Fruit fly (Drosophila melanogaster) whole organism, embryonic: Measurements from ENCODE around the gene CG13386.

Source experiments
- ATbp ChIP-seq: fragments of 200-800 bp; sonication (Bioruptor generic); optimal IDR thresholded peaks from 2 replicates; lab custom pipeline; 2017; ENCODE audit warnings: missing biosample characterization, mild to moderate bottlenecking, missing genetic modification characterization, missing genetic modification reagents
- Aef1 ChIP-seq: fragments of 200-800 bp; sonication (Bioruptor generic); IDR thresholded peaks from 3 replicates; pipeline ENCODE4 v1.3.6; 2022; ENCODE audit warnings: missing biosample characterization, missing genetic modification characterization
- Bgb ChIP-seq: fragments of 200-800 bp; sonication (Bioruptor generic); IDR thresholded peaks from 2 replicates; pipeline ENCODE4 v1.3.6; 2022; ENCODE audit warnings: missing biosample characterization, missing genetic modification characterization; ENCODE audit not compliant: partially characterized antibody
- CG10209 ChIP-seq: fragments of 200-800 bp; sonication (Bioruptor generic); optimal IDR thresholded peaks from 3 replicates; lab custom pipeline; 2017; ENCODE audit warnings: missing biosample characterization, mild to moderate bottlenecking, missing genetic modification characterization, missing genetic modification reagents
- CG10366 ChIP-seq: fragments of 200-800 bp; sonication (Bioruptor generic); IDR thresholded peaks from 2 replicates; pipeline ENCODE4 v1.3.6; 2022; ENCODE audit warnings: missing biosample characterization, missing genetic modification characterization
- CG10431 ChIP-seq: fragments of 200-800 bp; sonication (Bioruptor generic); optimal IDR thresholded peaks from 3 replicates; lab custom pipeline; 2018; ENCODE audit warnings: missing biosample characterization, mild to moderate bottlenecking, missing genetic modification characterization
- CG10959 ChIP-seq: fragments of 200-800 bp; sonication (Bioruptor generic); IDR thresholded peaks from 2 replicates; pipeline ENCODE4 v1.3.6; 2022; ENCODE audit warnings: missing biosample characterization, missing genetic modification characterization
- CG11093 ChIP-seq: fragments of 200-800 bp; sonication (Bioruptor generic); IDR thresholded peaks from 3 replicates; pipeline ENCODE4 v1.3.6; 2022; ENCODE audit warnings: missing biosample characterization, missing genetic modification characterization
- CG11723 ChIP-seq: fragments of 200-800 bp; sonication (Bioruptor generic); optimal IDR thresholded peaks from 2 replicates; lab custom pipeline; 2017; ENCODE audit warnings: missing biosample characterization, mild to moderate bottlenecking, missing genetic modification characterization
- CG17359 ChIP-seq: fragments of 200-800 bp; sonication (Bioruptor generic); optimal IDR thresholded peaks from 3 replicates; lab custom pipeline; 2018; ENCODE audit warnings: missing biosample characterization, mild to moderate bottlenecking, missing genetic modification characterization, moderate library complexity
- CG18011 ChIP-seq: fragments of 200-800 bp; sonication (Bioruptor generic); optimal IDR thresholded peaks from 2 replicates; lab custom pipeline; 2017; ENCODE audit warnings: missing biosample characterization, missing genetic modification characterization, mild to moderate bottlenecking, moderate library complexity, missing genotype
- CG2678 ChIP-seq: fragments of 200-800 bp; sonication (Bioruptor generic); optimal IDR thresholded peaks from 3 replicates; lab custom pipeline; 2019; ENCODE audit warnings: missing biosample characterization, mild to moderate bottlenecking, missing genetic modification characterization, moderate library complexity
- CG31388 ChIP-seq: fragments of 200-800 bp; sonication (Bioruptor generic); optimal IDR thresholded peaks from 2 replicates; lab custom pipeline; 2016; ENCODE audit warnings: missing biosample characterization, missing genetic modification characterization
- CG31441 ChIP-seq: fragments of 200-800 bp; sonication (Bioruptor generic); IDR thresholded peaks from 2 replicates; pipeline ENCODE4 v1.3.6; 2022; ENCODE audit warnings: missing biosample characterization, missing genetic modification characterization
- CG33557 ChIP-seq: fragments of 200-800 bp; sonication (Bioruptor generic); optimal IDR thresholded peaks from 2 replicates; lab custom pipeline; 2019; ENCODE audit warnings: missing biosample characterization, mild to moderate bottlenecking, missing genetic modification characterization, moderate library complexity
- CG34376 ChIP-seq: fragments of 200-800 bp; sonication (Bioruptor generic); optimal IDR thresholded peaks from 2 replicates; lab custom pipeline; 2018; ENCODE audit warnings: missing biosample characterization, mild to moderate bottlenecking, missing genetic modification characterization
- CG4707 ChIP-seq: fragments of 200-800 bp; sonication (Bioruptor generic); optimal IDR thresholded peaks from 2 replicates; lab custom pipeline; 2018; ENCODE audit warnings: missing biosample characterization, mild to moderate bottlenecking, missing genetic modification characterization, moderate library complexity
- CG4730 ChIP-seq: fragments of 200-800 bp; sonication (Bioruptor generic); IDR thresholded peaks from 2 replicates; pipeline ENCODE4 v1.3.6; 2022; ENCODE audit warnings: missing biosample characterization, missing genetic modification characterization
- CG8281 ChIP-seq: fragments of 200-800 bp; sonication (Bioruptor generic); optimal IDR thresholded peaks from 2 replicates; lab custom pipeline; 2018; ENCODE audit warnings: missing biosample characterization, mild to moderate bottlenecking, missing genetic modification characterization, moderate library complexity
- D19A ChIP-seq: fragments of 200-800 bp; optimal IDR thresholded peaks from 3 replicates; lab custom pipeline; 2019; ENCODE audit warnings: missing biosample characterization, mild to moderate bottlenecking, missing genetic modification characterization, moderate library complexity
- Dad ChIP-seq: fragments of 200-800 bp; sonication (Bioruptor generic); optimal IDR thresholded peaks from 3 replicates; lab custom pipeline; 2016; ENCODE audit warnings: missing biosample characterization, missing genetic modification characterization
- Dek ChIP-seq: fragments of 200-800 bp; sonication (Bioruptor generic); optimal IDR thresholded peaks from 3 replicates; lab custom pipeline; 2019; ENCODE audit warnings: missing biosample characterization, mild to moderate bottlenecking, missing genetic modification characterization, moderate library complexity
- Dp ChIP-seq: fragments of 200-800 bp; sonication (Bioruptor generic); optimal IDR thresholded peaks from 2 replicates; lab custom pipeline; 2018; ENCODE audit warnings: missing biosample characterization, mild to moderate bottlenecking, missing genetic modification characterization, moderate library complexity
- Ets65A ChIP-seq: fragments of 200-800 bp; sonication (Bioruptor generic); peaks from one replicate; lab custom pipeline; 2016; ENCODE audit warnings: missing biosample characterization, missing genetic modification characterization
- Fer2 ChIP-seq: fragments of 200-800 bp; sonication (Bioruptor generic); optimal IDR thresholded peaks from 2 replicates; lab custom pipeline; 2018; ENCODE audit warnings: missing biosample characterization, mild to moderate bottlenecking, missing genetic modification characterization, moderate library complexity
- HLH3B ChIP-seq: fragments of 200-800 bp; sonication (Bioruptor generic); IDR thresholded peaks from 2 replicates; pipeline ENCODE4 v1.3.6; 2022; ENCODE audit warnings: missing biosample characterization, missing genetic modification characterization
- Hey ChIP-seq: fragments of 200-800 bp; sonication (Bioruptor generic); optimal IDR thresholded peaks from 3 replicates; lab custom pipeline; 2018; ENCODE audit warnings: missing biosample characterization, mild to moderate bottlenecking, missing genetic modification characterization
- Hsf ChIP-seq: fragments of 200-800 bp; sonication (Bioruptor generic); optimal IDR thresholded peaks from 3 replicates; lab custom pipeline; 2016; ENCODE audit warnings: missing biosample characterization, missing genetic modification characterization
- Meics ChIP-seq: fragments of 200-800 bp; sonication (Bioruptor generic); optimal IDR thresholded peaks from 2 replicates; lab custom pipeline; 2017; ENCODE audit warnings: missing biosample characterization, mild to moderate bottlenecking, missing genetic modification characterization
- NC2α ChIP-seq: fragments of 200-800 bp; sonication (Bioruptor generic); optimal IDR thresholded peaks from 2 replicates; lab custom pipeline; 2016; ENCODE audit warnings: missing biosample characterization, missing genetic modification characterization
- NK7.1 ChIP-seq: fragments of 200-800 bp; sonication (Bioruptor generic); optimal IDR thresholded peaks from 3 replicates; lab custom pipeline; 2016; ENCODE audit warnings: missing biosample characterization, missing genetic modification characterization
- NfI ChIP-seq: fragments of 200-800 bp; sonication (Bioruptor generic); optimal IDR thresholded peaks from 3 replicates; lab custom pipeline; 2018; ENCODE audit warnings: missing biosample characterization, mild to moderate bottlenecking, missing genetic modification characterization, moderate library complexity
- Taf1 ChIP-seq: fragments of 200-800 bp; sonication (Bioruptor generic); IDR thresholded peaks from 2 replicates; pipeline ENCODE4 v1.3.6; 2022; ENCODE audit warnings: missing biosample characterization, missing genetic modification characterization
- aop ChIP-seq: fragments of 200-800 bp; sonication (Bioruptor generic); IDR thresholded peaks from 2 replicates; pipeline ENCODE4 v1.3.6; 2022; ENCODE audit warnings: missing biosample characterization, missing genetic modification characterization
- ase ChIP-seq: fragments of 200-800 bp; sonication (Bioruptor generic); IDR thresholded peaks from 3 replicates; pipeline ENCODE4 v1.3.6; 2022; ENCODE audit warnings: missing biosample characterization, missing genetic modification characterization
- bcd ChIP-seq: fragments of 200-800 bp; sonication (Bioruptor generic); optimal IDR thresholded peaks from 2 replicates; lab custom pipeline; 2017; ENCODE audit warnings: missing biosample characterization, mild to moderate bottlenecking, missing genetic modification characterization
- bsh ChIP-seq, 2 experiments: fragments of 200-800 bp; sonication (Bioruptor generic); optimal IDR thresholded peaks; 2 replicates each; lab custom pipeline; 2017 to 2018; ENCODE audit warnings: mild to moderate bottlenecking in 2 of 2, missing biosample characterization in 2 of 2, missing genetic modification characterization in 2 of 2, moderate library complexity in 1 of 2
- chn ChIP-seq: fragments of 200-800 bp; sonication (Bioruptor generic); optimal IDR thresholded peaks from 2 replicates; lab custom pipeline; 2016; ENCODE audit warnings: missing biosample characterization, missing genetic modification characterization
- cwo ChIP-seq: fragments of 200-800 bp; sonication (Bioruptor generic); optimal IDR thresholded peaks from 3 replicates; lab custom pipeline; 2017; ENCODE audit warnings: missing biosample characterization, missing genetic modification characterization, mild to moderate bottlenecking, moderate library complexity, missing genetic modification reagents
- dati ChIP-seq: fragments of 200-800 bp; sonication (Bioruptor generic); IDR thresholded peaks from 2 replicates; pipeline ENCODE4 v1.3.6; 2022; ENCODE audit warnings: missing biosample characterization, missing genetic modification characterization
- gce ChIP-seq: fragments of 200-800 bp; sonication (Bioruptor generic); IDR thresholded peaks from 3 replicates; pipeline ENCODE4 v1.3.6; 2022; ENCODE audit warnings: missing biosample characterization, missing genetic modification characterization
- gsb-n ChIP-seq: fragments of 200-800 bp; sonication (Bioruptor generic); optimal IDR thresholded peaks from 3 replicates; lab custom pipeline; 2018; ENCODE audit warnings: missing biosample characterization, mild to moderate bottlenecking, missing genetic modification characterization
- nau ChIP-seq: fragments of 200-800 bp; sonication (Bioruptor generic); optimal IDR thresholded peaks from 3 replicates; lab custom pipeline; 2017; ENCODE audit warnings: missing biosample characterization, mild to moderate bottlenecking, missing genetic modification characterization, missing genetic modification reagents
- nmo ChIP-seq: fragments of 200-800 bp; sonication (Bioruptor generic); optimal IDR thresholded peaks from 2 replicates; lab custom pipeline; 2018; ENCODE audit warnings: missing biosample characterization, mild to moderate bottlenecking, missing genetic modification characterization, moderate library complexity
- pzg ChIP-seq: fragments of 200-800 bp; sonication (Bioruptor generic); optimal IDR thresholded peaks from 3 replicates; lab custom pipeline; 2018; ENCODE audit warnings: missing biosample characterization, mild to moderate bottlenecking, missing genetic modification characterization, moderate library complexity
- repo ChIP-seq: fragments of 200-800 bp; sonication (Bioruptor generic); optimal IDR thresholded peaks from 2 replicates; lab custom pipeline; 2016; ENCODE audit warnings: missing biosample characterization, missing genetic modification characterization
- shn ChIP-seq: fragments of 200-800 bp; sonication (Bioruptor generic); optimal IDR thresholded peaks from 3 replicates; lab custom pipeline; 2016; ENCODE audit warnings: missing biosample characterization, missing genetic modification characterization
- ttk ChIP-seq: fragments of 200-800 bp; sonication (Bioruptor generic); IDR thresholded peaks from 2 replicates; pipeline ENCODE4 v2.1.2; 2022; ENCODE audit warnings: missing biosample characterization, missing genetic modification characterization
- usp ChIP-seq: fragments of >200 bp; optimal IDR thresholded peaks from 2 replicates; lab custom pipeline; 2017; ENCODE audit warnings: missing biosample characterization, missing genetic modification characterization
- vfl ChIP-seq: fragments of 200-800 bp; sonication (Bioruptor generic); optimal IDR thresholded peaks from 2 replicates; lab custom pipeline; 2016; ENCODE audit warnings: missing biosample characterization, missing genetic modification characterization
- wor ChIP-seq: fragments of 200-800 bp; sonication (Bioruptor generic); IDR thresholded peaks from 2 replicates; pipeline ENCODE4 v1.3.6; 2022; ENCODE audit warnings: missing biosample characterization, missing genetic modification characterization

Gene CG13386

DNA sequence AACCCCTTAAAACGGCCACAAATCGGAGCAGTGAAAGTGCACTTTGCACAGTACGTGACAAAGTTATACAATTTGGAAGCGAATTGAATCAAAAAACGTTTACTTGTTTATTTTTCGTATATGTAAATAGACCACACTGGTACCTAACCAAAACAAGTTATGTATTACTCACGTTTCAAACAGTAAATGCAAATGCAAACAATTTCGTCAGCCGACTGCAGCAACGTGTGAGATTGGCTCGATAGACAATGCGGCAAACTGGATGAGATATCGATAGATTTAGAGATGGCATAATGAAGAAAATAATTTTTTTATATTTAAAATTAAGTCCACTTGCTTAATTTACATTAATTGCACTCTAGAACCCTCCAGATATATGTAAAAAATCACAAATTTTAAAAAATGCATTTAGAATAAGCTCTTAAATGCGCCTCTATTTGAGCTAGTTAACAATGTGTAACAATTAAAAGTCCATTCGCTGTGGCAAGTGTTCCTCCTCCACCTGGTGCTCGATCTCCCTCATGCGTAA lies 17.2 kb upstream of the CG13386 start, which contains the start of gene AlaRS (continued):
- TF ChIP-seq CG34376 (GFP tag; lab: Kevin White, UChicago) (peak; percentile 41), bsh (GFP tag; optimal IDR thresholded peaks at IDR 0.05; lab: Kevin White, UChicago) (peak; percentile 8 to 35), repo (GFP tag; lab: Kevin White, UChicago) (no peak), NfI (peak; percentile 4), CG4707 (GFP tag; lab: Kevin White, UChicago) (no peak), ase (GFP tag; lab: Robert Waterston, UW) (no peak), ttk (GFP tag; lab: Robert Waterston, UW) (no peak), nmo (peak; percentile 41), gce (GFP tag; lab: Robert Waterston, UW) (no peak), gsb-n (no peak), Hey (no peak), usp (no peak), Hsf (GFP tag; lab: Kevin White, UChicago) (peak; percentile 27), ATbp (GFP tag; lab: Kevin White, UChicago) (peak; percentile 44), cwo (GFP tag; lab: Kevin White, UChicago) (peak; percentile 44), dati (no peak), NC2α (GFP tag; lab: Kevin White, UChicago) (no peak), CG18011 (GFP tag; lab: Kevin White, UChicago) (no peak), chn (GFP tag; lab: Kevin White, UChicago) (no peak), shn (no peak), Dp (GFP tag; lab: Kevin White, UChicago) (peak; percentile 24), wor (GFP tag; lab: Robert Waterston, UW) (no peak), CG8281 (tag; lab: Kevin White, UChicago) (no peak), CG10366 (no peak), nau (GFP tag; lab: Kevin White, UChicago) (no peak), CG11723 (GFP tag; lab: Kevin White, UChicago) (peak; percentile 22), CG33557 (GFP tag; lab: Kevin White, UChicago) (no peak), Ets65A (GFP tag; lab: Kevin White, UChicago) (no peak), HLH3B (GFP tag; lab: Robert Waterston, UW) (no peak), CG31441 (GFP tag; lab: Robert Waterston, UW) (peak; percentile 49; the same call in 1 of the 2 replicates), CG10209 (GFP tag; lab: Kevin White, UChicago) (peak; percentile 31), Dek (no peak), Dad (GFP tag; lab: Kevin White, UChicago) (no peak), Bgb (peak; percentile 56), Meics (GFP tag; lab: Kevin White, UChicago) (peak; percentile 28), Fer2 (tag; lab: Kevin White, UChicago) (no peak), Taf1 (GFP tag; lab: Robert Waterston, UW) (no peak), aop (no peak), bcd (GFP tag; lab: Kevin White, UChicago) (peak; percentile 29), CG10959 (no peak), vfl (peak; percentile 11), pzg (GFP tag; lab: Kevin White, UChicago) (peak; percentile 36), Aef1 (GFP tag; lab: Robert Waterston, UW) (no peak), NK7.1 (GFP tag; lab: Kevin White, UChicago) (no peak), CG31388 (GFP tag; lab: Kevin White, UChicago) (no peak), CG10431 (GFP tag; lab: Kevin White, UChicago) (no peak), CG17359 (peak; percentile 37), CG11093 (GFP tag; lab: Robert Waterston, UW) (no peak), D19A (peak; percentile 19), CG2678 (peak; percentile 50), CG4730 (GFP tag; lab: Robert Waterston, UW) (no peak)
